Fruit fly (Drosophila melanogaster) whole organism, larva: Measurements from ENCODE around the gene CG7530.

Source experiments
- noc ChIP-seq: fragments of 200-800 bp; sonication (Bioruptor generic); optimal IDR thresholded peaks from 3 replicates; lab custom pipeline; 2019; ENCODE audit warnings: missing biosample characterization, mild to moderate bottlenecking, missing genetic modification characterization, moderate library complexity

CG7530 gene

DNA sequence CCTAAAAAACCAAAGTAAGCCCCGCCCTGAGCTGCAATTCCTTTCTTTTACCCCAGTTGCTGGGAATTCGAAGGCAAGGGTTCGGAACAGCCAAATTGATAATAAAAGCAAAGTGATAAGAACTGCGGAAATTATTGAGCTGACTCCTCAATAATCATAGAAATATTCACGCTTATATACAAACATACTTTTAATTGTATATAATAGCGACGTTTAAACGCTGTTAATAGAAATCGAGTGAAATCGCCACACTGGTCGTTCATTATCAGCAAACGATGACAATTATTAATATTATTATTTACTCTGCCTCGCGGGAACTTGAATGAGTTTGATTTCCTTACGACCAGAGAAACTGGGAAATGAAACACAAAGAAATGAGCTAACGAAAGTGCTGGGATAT, 4.7 kb upstream of the CG7530 start:
- no peak for TF ChIP-seq noc (tag; lab: Kevin White, UChicago)

DNA sequence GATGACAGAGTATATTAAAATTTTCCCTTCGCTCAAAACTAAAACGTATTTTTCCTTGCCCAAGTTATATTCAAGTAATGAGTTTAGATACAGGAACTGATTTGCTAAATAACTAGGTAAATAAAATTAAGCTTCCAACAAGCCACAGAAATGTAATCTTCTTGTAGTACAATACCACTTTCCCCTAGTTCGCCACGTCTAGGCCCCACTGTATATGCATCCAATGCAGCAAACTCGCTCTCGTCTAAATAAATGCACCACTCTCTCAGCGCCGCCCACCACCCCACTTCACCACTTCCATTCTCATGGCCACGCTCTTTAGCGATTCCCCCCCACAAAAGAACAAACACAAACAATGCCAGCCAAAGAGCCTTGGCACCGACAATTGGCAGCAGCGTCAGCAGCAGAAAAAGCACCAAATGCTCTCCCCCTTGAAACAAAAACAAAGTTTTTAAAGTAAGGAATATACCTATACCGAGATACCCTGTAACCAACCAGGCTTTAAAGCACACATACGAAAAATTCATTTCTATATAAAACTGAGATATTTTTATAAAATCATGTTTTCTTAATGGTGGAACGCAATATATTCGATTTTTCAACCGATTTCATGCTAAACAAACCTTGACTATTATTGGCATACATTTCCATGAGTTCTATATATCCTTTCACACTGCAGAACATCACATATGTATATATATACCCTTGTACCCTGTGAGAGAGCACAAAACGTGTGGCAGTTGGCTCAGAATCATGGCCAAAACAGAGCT, 3.5 kb upstream of the CG7530 start:
- no peak for TF ChIP-seq noc (tag; lab: Kevin White, UChicago)

DNA sequence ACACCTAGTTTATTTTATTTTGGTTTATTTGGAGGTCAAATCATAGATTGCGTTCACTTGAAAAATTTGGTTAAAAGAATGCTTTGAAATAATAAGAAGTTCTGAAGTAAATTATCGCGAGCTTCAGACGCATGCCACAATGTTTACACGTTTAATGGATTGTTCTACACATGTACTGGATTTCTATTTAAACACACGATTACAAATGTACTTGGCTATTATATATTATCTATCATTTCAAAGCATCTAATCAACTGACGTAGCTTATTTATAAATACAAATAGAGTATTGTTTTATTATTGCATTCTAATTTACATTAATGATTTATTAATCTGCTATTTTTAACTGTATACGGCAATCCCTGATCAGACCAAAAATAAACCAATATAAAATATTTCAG, 2.6 kb upstream of the CG7530 start:
- TF ChIP-seq noc (tag; lab: Kevin White, UChicago): no peak

DNA sequence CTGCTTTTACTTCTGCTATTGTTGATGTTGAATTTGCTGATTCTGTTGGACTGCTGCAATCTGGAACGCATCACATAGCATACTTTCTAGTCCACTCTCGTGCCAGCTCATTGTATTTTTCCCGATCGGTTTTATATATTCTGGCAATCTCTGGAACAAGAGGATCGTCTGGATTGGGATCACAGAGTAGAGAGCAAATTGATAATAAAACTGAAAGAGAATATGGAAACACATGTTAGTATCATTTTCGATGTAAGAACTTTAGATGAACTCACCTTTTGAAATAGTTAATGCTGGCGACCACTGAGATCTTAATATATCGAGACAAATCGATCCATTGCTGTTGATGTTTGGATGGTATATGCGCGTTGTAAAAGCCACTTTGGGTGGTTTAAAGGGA, 2.1 kb upstream of the CG7530 start:
- TF ChIP-seq noc (tag; lab: Kevin White, UChicago): no peak

DNA sequence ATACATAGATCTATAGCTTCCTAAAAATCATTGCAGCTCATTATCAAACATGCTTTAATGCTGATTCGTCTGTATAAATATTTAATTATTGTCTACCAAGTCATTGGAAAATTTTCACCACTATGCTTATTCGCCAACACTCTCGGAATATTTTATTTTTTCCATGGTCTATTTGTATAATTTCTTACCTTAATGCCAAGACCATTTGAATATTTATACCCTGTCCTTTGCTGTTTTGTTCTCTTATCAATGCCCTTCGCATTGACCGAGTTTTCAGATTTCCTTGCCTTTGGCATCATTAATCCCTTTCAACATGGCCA, 432 bp upstream of the CG7530 start:
- peak; percentile 9 for TF ChIP-seq noc (tag; lab: Kevin White, UChicago)

DNA sequence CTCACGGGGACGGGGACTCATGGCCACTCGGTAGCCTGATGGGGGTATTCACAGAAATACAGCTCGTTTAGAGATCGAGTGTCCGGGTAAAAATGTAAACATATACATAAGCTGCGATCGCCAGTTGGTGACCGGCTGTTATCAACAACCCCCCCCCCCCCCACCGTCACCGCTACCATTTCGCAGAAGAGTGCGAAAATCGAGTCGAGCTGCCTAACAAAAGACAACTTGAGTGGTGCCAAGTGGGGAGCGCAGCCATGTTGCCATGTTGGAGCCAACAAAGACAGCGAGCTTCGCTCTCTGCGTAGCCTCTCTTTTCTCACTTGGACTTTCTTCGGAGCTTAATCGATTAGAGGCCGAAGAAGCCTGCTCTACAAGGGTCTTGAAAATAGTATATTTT, 714 bp downstream of the CG7530 start:
- no peak for TF ChIP-seq noc (tag; lab: Kevin White, UChicago)

DNA sequence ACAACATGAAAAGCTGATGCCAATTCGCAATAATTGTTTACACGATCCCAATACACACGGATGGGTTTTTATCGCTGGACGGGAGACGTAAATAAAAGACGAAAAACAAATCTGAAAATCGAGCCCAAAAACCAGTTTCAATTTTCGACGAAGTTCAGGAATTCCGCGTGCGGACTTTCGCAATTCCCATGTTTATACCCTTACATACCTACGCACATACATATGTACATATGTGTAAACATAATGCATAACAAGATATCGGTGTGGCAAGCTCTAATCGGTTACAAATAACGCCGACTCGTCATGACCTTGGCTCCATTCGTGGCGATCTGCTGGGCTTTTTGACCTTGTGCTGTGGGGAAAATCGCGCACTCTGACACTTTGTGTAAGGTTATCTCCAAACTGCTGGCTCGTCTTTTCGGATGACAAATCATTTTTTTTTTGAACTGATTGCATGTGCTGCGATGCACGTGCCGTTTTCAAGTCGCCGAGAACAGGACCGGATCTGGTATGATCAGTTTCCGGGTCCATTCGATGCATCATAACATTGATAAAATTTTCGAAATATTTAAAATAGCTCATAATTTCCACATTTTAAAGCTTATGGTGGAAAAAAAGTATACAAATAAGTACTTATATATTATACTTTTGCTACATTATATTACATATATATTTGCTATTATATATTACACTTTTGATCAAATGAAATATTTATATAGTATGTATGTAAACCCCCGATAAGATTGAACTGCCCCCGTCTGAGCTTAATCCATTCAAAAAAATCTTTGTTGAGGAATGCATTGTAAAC, 1.4 kb downstream of the CG7530 start:
- no peak for TF ChIP-seq noc (tag; lab: Kevin White, UChicago)

DNA sequence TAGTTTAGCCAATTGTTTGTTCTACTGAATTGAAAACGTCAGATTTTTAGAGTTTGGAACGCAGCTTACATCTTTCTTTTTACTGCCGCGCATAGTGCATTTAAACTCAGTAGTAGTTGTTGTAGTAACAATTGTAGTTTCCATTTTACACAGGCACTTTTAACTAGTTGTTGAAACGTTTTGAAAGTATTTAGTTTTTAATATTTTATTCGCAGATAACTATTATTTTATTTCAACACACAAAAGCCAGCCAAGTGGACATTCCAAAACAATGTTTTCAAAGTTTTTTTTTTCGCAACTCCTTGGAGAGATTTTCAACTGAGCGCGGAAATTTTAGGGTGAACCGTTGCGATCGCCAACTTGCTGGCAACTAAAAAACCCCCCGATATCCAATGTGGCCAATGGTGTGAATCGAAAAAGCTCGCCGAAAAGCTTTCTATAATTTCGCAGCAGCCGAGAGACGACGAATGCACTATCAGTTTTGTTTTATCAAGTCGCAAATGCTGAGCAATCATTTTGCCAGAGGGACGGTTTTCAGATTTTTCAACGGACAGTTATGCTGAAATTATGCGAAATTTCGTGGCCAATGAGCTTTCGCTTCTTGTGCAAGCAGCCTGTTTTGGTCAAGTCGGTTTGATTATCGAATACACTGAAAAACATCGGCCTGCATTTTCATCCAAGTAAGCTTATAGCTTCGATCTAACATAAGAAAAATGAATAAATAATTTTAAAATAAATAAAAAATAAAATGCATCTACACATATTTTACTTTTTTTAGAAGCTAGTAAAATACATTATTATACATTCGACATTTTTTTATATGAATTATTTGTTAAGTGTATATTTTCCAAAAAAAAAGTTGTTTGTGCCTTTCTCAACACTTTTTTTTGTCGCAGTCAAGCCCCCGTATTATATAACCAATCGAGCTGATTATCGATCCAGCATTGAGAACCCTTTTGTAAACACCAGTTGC, 2.3 kb downstream of the CG7530 start:
- peak; percentile 51 for TF ChIP-seq noc (tag; lab: Kevin White, UChicago)

DNA sequence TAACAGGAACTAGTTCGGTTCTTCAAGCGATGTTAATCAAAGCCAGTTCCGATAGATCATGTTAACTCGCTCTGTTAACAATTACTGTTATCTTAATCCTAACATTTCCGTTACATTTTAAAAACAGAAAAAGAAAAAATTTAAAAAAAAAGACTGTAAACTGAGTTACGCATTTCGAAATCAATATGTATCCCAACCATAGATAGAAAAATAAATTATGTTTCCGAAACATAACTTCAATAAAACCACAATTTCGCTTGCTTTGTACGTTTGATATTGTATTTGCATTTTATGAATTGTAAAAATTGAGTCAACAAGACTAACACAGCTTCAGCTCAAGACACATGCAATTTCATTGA, 6.8 kb downstream of the CG7530 start:
- TF ChIP-seq noc (tag; lab: Kevin White, UChicago): no peak

DNA sequence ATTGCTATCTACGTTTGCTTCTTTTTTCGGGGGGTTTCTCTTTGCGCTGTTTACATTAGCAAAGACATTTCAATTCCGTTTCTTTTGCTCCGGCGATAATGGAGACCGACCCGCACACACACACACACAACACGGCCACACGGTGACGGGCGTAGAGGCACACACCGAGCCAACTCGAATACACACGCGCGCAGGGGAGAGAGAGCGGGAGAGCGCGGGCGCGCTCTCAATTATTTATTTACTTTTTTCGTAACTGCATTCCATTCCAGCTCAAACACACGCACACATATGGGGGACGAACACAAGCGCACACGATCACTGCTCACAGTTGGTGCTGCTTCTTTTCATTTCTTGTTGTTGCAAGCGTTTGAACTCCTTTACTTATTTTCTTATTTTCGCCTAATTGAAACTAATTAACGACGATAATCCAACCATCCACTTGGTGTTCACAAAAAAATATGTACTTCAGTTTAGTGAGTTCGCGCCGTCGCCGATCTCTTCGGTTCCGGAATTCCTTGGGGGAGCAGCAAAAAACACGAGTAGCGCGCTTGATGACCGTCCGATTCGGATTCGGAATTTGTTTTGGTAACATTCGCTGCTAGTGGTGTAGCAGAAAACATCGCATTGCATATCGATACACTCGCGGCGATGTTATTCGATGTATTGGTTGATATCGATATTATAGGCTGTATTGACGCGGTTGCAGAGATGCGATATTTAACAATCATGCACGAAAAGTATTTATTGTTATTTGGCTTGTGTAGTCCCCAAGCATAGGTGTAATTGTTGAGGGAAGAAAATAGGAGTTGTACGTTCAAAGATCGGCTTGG, 7.4 kb downstream of the CG7530 start, which contains the start of gene kibra:
kibra (minus strand) TSS at position 591 of the 830 bp plus-strand sequence.
- TF ChIP-seq noc (tag; lab: Kevin White, UChicago): peak; percentile 56

DNA sequence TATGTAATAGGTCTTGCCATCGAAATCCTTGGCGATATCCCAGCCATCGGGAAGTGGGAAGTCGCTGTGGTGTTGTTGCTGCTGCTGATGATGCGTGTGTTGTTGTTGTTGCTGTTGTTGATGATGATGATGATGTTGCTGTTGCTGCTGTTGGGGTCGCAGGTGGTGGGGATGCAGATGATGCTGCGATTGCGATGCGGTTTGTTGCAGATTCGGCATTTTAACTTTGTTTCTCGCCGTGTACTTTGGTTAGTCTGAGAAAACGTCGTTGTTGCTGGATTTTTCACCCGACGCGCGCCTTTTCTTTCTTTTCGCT, 8.0 kb downstream of the CG7530 start:
- no peak for TF ChIP-seq noc (tag; lab: Kevin White, UChicago)

DNA sequence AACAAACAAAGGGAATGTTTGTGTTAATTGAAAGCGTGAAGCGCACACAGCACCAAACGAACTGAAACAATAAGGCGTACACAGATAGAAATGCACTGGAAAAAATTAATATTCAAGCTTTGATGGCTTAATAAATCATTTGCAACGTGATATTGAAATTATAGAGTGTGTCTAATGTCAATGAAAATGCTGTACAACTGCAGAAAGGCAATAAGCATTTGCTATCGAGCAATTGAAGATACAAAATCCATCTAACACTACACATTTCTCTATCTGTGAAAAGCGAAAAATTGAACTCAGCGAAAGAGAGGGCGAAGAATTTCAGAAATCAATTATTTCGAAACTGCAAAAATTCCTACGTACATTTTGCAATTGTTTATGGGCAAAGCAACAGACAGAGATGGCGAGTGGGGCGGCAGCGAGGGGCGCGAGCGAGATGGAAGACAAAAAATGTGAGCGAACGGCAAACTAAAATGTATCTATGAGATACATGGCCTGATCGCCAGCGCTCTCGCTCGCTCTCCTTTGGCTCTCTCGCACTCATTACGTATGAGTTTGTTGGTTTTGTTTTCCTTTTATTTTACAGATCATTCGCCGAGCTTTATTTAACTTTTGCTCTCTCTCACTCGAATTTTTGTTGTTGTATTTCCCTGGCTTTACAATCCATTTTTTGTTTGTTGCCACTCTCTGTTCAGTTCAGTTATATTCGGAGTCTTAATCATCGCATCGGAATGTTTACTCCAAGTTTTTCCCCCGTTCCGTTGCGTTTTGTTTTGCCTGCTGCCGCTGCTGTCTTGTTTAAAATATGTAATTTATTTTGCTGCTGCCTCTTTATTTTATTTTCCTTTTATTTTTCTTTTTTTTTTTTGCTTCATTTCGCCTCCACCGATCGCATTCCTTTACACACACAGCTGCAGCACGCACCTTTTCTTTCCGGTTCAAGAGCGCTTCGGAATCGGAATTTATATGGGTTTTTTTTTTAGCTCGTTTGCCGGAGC, 9.1 kb downstream of the CG7530 start:
- peak; percentile 24 for TF ChIP-seq noc (tag; lab: Kevin White, UChicago)

DNA sequence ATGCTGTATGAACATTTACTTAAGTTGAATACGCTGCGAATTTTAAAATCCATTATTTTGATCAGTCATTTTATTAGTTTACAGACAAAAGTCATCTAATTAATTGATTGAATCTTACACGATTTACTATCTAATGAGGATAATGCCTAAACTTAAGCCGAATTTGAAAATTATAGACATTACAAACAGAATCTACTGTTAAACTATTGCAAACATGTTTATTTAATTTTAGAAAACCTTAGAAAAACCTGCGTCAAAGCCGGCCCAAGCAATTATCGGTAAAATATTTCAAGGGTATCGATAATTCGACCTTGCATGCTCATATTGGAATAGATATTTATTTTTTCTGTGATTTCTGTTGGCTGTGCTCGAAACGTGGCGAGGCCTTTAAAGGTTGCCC, 10.4 kb downstream of the CG7530 start:
- peak; percentile 60 for TF ChIP-seq noc (tag; lab: Kevin White, UChicago)

DNA sequence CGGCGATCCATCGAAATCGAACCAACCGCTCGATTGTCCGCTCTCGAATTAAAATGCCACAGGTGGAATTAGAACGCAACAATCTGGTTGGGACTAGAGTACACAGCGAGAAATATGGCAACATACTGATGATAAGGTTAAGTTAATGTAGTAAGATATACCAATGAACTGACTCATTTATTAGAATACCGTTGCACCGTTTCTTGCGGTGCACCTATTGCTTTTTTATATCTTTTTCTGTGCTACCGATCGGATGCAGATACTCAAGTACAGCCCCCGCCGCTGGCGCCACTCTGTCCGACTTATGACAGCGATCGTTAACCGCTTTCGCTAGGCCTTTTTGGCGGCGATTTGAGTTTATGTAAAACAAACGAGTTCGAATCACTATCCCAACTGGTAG, 11.2 kb downstream of the CG7530 start:
- no peak for TF ChIP-seq noc (tag; lab: Kevin White, UChicago)
